Worm (Caenorhabditis elegans): ENCODE measurements around the gene try-10.
"Not testable (repeated sequence)": the region's sequence is repeated elsewhere in the genome, so short reads cannot be mapped to it uniquely, and the experiment has no call there.

DNA sequence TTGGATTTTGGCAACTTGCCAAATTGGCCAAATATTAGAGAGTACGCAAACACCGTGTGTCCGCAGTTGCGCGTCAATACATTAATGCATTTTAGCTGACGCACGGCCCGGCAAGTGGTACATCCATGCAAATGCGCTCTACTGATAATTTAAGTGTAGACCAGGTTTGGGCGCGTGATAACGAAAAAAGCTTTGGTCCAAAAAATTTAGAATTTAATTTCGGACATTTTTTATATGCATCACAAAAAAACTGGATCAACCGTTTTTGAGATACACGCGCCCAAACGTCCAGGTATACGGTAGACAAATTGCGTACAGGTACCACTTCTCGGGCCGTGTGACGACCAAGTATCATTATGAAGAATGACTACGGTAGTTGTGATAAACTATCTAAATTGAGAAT lies 45.1 kb downstream of the try-10 start, which contains the start of gene R186.8:
- TF ChIP-seq ceh-44 (GFP tag; IDR thresholded peaks at IDR 0.05), result peak; percentile 84
- not testable (repeated sequence) for TF ChIP-seq egl-27 (tag; optimal IDR thresholded peaks at IDR 0.05); pqm-1 (tag; optimal IDR thresholded peaks at IDR 0.05); nhr-111 (GFP tag; optimal IDR thresholded peaks at IDR 0.05); ama-1 (optimal IDR thresholded peaks at IDR 0.05); pha-4 (tag; optimal IDR thresholded peaks at IDR 0.05); ceh-28 (tag; optimal IDR thresholded peaks at IDR 0.05); skn-1 (tag; optimal IDR thresholded peaks at IDR 0.05)
- peak; percentile 72 for TF ChIP-seq zfp-2 (tag; optimal IDR thresholded peaks at IDR 0.05)
- peak; percentile 77 for TF ChIP-seq pha-4 (GFP tag; IDR thresholded peaks at IDR 0.05)
- TF ChIP-seq lsy-2 (tag; optimal IDR thresholded peaks at IDR 0.05), result peak in 1 of 2 experiments; percentile 93
- TF ChIP-seq rbr-2 (tag; optimal IDR thresholded peaks at IDR 0.05), result peak; percentile 86
